Fruit fly (Drosophila melanogaster) whole organism, embryonic: ENCODE data around the gene CG3556.

Source experiments
- Bdp1 ChIP-seq: fragments of 200-800 bp; sonication (Bioruptor generic); optimal IDR thresholded peaks from 3 replicates; lab custom pipeline; 2016; ENCODE audit warnings: missing biosample characterization, missing genetic modification characterization
- CG10274 ChIP-seq: fragments of 200-800 bp; sonication (Bioruptor generic); optimal IDR thresholded peaks from 3 replicates; lab custom pipeline; 2017; ENCODE audit warnings: missing biosample characterization, mild to moderate bottlenecking, missing genetic modification characterization
- CG11504 ChIP-seq: fragments of 200-800 bp; sonication (Bioruptor generic); optimal IDR thresholded peaks from 3 replicates; lab custom pipeline; 2019; ENCODE audit warnings: missing biosample characterization, mild to moderate bottlenecking, missing genetic modification characterization, moderate library complexity
- CG13624 ChIP-seq: fragments of 200-800 bp; sonication (Bioruptor generic); optimal IDR thresholded peaks from 2 replicates; lab custom pipeline; 2016; ENCODE audit warnings: missing biosample characterization, missing genetic modification characterization
- CG14710 ChIP-seq: fragments of 200-800 bp; sonication (Bioruptor generic); optimal IDR thresholded peaks from 3 replicates; lab custom pipeline; 2019; ENCODE audit warnings: missing biosample characterization, mild to moderate bottlenecking, missing genetic modification characterization, moderate library complexity
- CG2202 ChIP-seq: fragments of 200-800 bp; sonication (Bioruptor generic); optimal IDR thresholded peaks from 2 replicates; lab custom pipeline; 2018; ENCODE audit warnings: missing biosample characterization, mild to moderate bottlenecking, missing genetic modification characterization
- CG2712 ChIP-seq: fragments of 200-800 bp; optimal IDR thresholded peaks from 3 replicates; lab custom pipeline; 2019; ENCODE audit warnings: missing biosample characterization, mild to moderate bottlenecking, missing genetic modification characterization, moderate library complexity
- CG32772 ChIP-seq: fragments of 200-800 bp; sonication (Bioruptor generic); IDR thresholded peaks from 2 replicates; pipeline ENCODE4 v1.3.6; 2022; ENCODE audit warnings: missing biosample characterization, missing genetic modification characterization
- CG3995 ChIP-seq: fragments of 200-800 bp; sonication (Bioruptor generic); optimal IDR thresholded peaks from 3 replicates; lab custom pipeline; 2016; ENCODE audit warnings: missing biosample characterization, missing genetic modification characterization
- CG4282 ChIP-seq: fragments of 200-800 bp; sonication (Bioruptor generic); optimal IDR thresholded peaks from 2 replicates; lab custom pipeline; 2016; ENCODE audit warnings: missing biosample characterization, missing genetic modification characterization
- CG5245 ChIP-seq: fragments of 200-800 bp; sonication (Bioruptor generic); optimal IDR thresholded peaks from 3 replicates; lab custom pipeline; 2016; ENCODE audit warnings: missing biosample characterization, missing genetic modification characterization
- CG6654 ChIP-seq: fragments of 200-800 bp; sonication (Bioruptor generic); optimal IDR thresholded peaks from 2 replicates; lab custom pipeline; 2017; ENCODE audit warnings: missing biosample characterization, mild to moderate bottlenecking, missing genetic modification characterization
- CG7786 ChIP-seq: fragments of 200-800 bp; sonication (Bioruptor generic); optimal IDR thresholded peaks from 2 replicates; lab custom pipeline; 2016; ENCODE audit warnings: missing biosample characterization, missing genetic modification characterization
- CG7839 ChIP-seq: fragments of 200-800 bp; sonication (Bioruptor generic); optimal IDR thresholded peaks from 3 replicates; lab custom pipeline; 2018; ENCODE audit warnings: missing biosample characterization, mild to moderate bottlenecking, missing genetic modification characterization, moderate library complexity
- CG9817 ChIP-seq: fragments of 200-800 bp; sonication (Bioruptor generic); optimal IDR thresholded peaks from 2 replicates; lab custom pipeline; 2018; ENCODE audit warnings: missing biosample characterization, mild to moderate bottlenecking, missing genetic modification characterization, moderate library complexity
- CrebB ChIP-seq: fragments of 200-800 bp; sonication (Bioruptor generic); optimal IDR thresholded peaks from 3 replicates; lab custom pipeline; 2018; ENCODE audit warnings: missing biosample characterization, mild to moderate bottlenecking, missing genetic modification characterization
- Hr51 ChIP-seq, 2 experiments: fragments of 200-800 bp; sonication (Bioruptor generic); optimal IDR thresholded peaks; 2 replicates in 1 of 2; 3 replicates in 1 of 2; lab custom pipeline; 2016 to 2018; ENCODE audit warnings: missing biosample characterization in 2 of 2, missing genetic modification characterization in 2 of 2, mild to moderate bottlenecking in 1 of 2, moderate library complexity in 1 of 2
- Hr78 ChIP-seq, 2 experiments: fragments of 200-800 bp in 1 of 2; fragments of >200 bp in 1 of 2; sonication (Bioruptor generic) in 1 of 2; optimal IDR thresholded peaks; 2 replicates each; lab custom pipeline; 2017 to 2019; ENCODE audit warnings: missing biosample characterization in 2 of 2, missing genetic modification characterization in 2 of 2, mild to moderate bottlenecking in 1 of 2, moderate library complexity in 1 of 2
- MBD-R2 ChIP-seq: fragments of 200-800 bp; sonication (Bioruptor generic); IDR thresholded peaks from 2 replicates; pipeline ENCODE4 v1.3.6; 2022; ENCODE audit warnings: missing biosample characterization, missing genetic modification characterization
- NC2α ChIP-seq: fragments of 200-800 bp; sonication (Bioruptor generic); optimal IDR thresholded peaks from 2 replicates; lab custom pipeline; 2016; ENCODE audit warnings: missing biosample characterization, missing genetic modification characterization
- NFAT ChIP-seq: fragments of 200-800 bp; sonication (Bioruptor generic); IDR thresholded peaks from 2 replicates; pipeline ENCODE4 v1.3.6; 2022; ENCODE audit warnings: missing biosample characterization, missing genetic modification characterization
- Oaz ChIP-seq: fragments of 200-800 bp; sonication (Bioruptor generic); IDR thresholded peaks from 2 replicates; pipeline ENCODE4 v1.3.6; 2022; ENCODE audit warnings: missing biosample characterization, missing genetic modification characterization
- Poxn ChIP-seq: fragments of 200-800 bp; sonication (Bioruptor generic); IDR thresholded peaks from 2 replicates; pipeline ENCODE4 v1.3.6; 2022; ENCODE audit warnings: missing biosample characterization, missing genetic modification characterization
- Ravus ChIP-seq: fragments of 200-800 bp; sonication (Bioruptor generic); IDR thresholded peaks from 2 replicates; pipeline ENCODE4 v1.3.6; 2022; ENCODE audit warnings: missing biosample characterization, missing genetic modification characterization
- Sox102F ChIP-seq: fragments of 200-800 bp; sonication (Bioruptor generic); optimal IDR thresholded peaks from 2 replicates; lab custom pipeline; 2018; ENCODE audit warnings: missing biosample characterization, mild to moderate bottlenecking, missing genetic modification characterization, moderate library complexity
- amos ChIP-seq: fragments of 200-800 bp; sonication (Bioruptor generic); IDR thresholded peaks from 2 replicates; pipeline ENCODE4 v1.3.6; 2022; ENCODE audit warnings: missing biosample characterization, missing genetic modification characterization; ENCODE audit not compliant: partially characterized antibody
- ara ChIP-seq: fragments of 200-800 bp; sonication (Bioruptor generic); IDR thresholded peaks from 2 replicates; pipeline ENCODE4 v1.3.6; 2022; ENCODE audit warnings: missing biosample characterization, missing genetic modification characterization
- az2 ChIP-seq: fragments of 200-800 bp; sonication (Bioruptor generic); optimal IDR thresholded peaks from 3 replicates; lab custom pipeline; 2016; ENCODE audit warnings: missing biosample characterization, missing genetic modification characterization
- bab2 ChIP-seq: fragments of 200-800 bp; sonication (Bioruptor generic); optimal IDR thresholded peaks from 2 replicates; lab custom pipeline; 2016; ENCODE audit warnings: missing biosample characterization, missing genetic modification characterization
- bsh ChIP-seq, 2 experiments: fragments of 200-800 bp; sonication (Bioruptor generic); optimal IDR thresholded peaks; 2 replicates each; lab custom pipeline; 2017 to 2018; ENCODE audit warnings: mild to moderate bottlenecking in 2 of 2, missing biosample characterization in 2 of 2, missing genetic modification characterization in 2 of 2, moderate library complexity in 1 of 2
- ci ChIP-seq: fragments of 200-800 bp; sonication (Bioruptor generic); IDR thresholded peaks from 3 replicates; pipeline ENCODE4 v1.3.6; 2022; ENCODE audit warnings: missing biosample characterization, missing genetic modification characterization
- gem ChIP-seq: fragments of 200-800 bp; sonication (Bioruptor generic); optimal IDR thresholded peaks from 2 replicates; lab custom pipeline; 2019; ENCODE audit warnings: missing biosample characterization, mild to moderate bottlenecking, missing genetic modification characterization, moderate library complexity
- grn ChIP-seq: fragments of 200-800 bp; sonication (Bioruptor generic); optimal IDR thresholded peaks from 3 replicates; lab custom pipeline; 2017; ENCODE audit warnings: missing biosample characterization, missing genetic modification characterization
- ind ChIP-seq: fragments of 200-800 bp; sonication (Bioruptor generic); optimal IDR thresholded peaks from 3 replicates; lab custom pipeline; 2016; ENCODE audit warnings: missing biosample characterization, missing genetic modification characterization
- jing ChIP-seq: fragments of 200-800 bp; sonication (Bioruptor generic); optimal IDR thresholded peaks from 2 replicates; lab custom pipeline; 2018; ENCODE audit warnings: missing biosample characterization, mild to moderate bottlenecking, missing genetic modification characterization
- lbe ChIP-seq: fragments of 200-800 bp; sonication (Bioruptor generic); optimal IDR thresholded peaks from 2 replicates; lab custom pipeline; 2016; ENCODE audit warnings: missing biosample characterization, mild to moderate bottlenecking, missing genetic modification characterization
- nmo ChIP-seq: fragments of 200-800 bp; sonication (Bioruptor generic); optimal IDR thresholded peaks from 2 replicates; lab custom pipeline; 2018; ENCODE audit warnings: missing biosample characterization, mild to moderate bottlenecking, missing genetic modification characterization, moderate library complexity
- nom ChIP-seq: fragments of 200-800 bp; sonication (Bioruptor generic); optimal IDR thresholded peaks from 2 replicates; lab custom pipeline; 2017; ENCODE audit warnings: missing biosample characterization, missing genetic modification characterization, mild to moderate bottlenecking, moderate library complexity, missing genetic modification reagents
- org-1 ChIP-seq: fragments of 200-800 bp; sonication (Bioruptor generic); optimal IDR thresholded peaks from 2 replicates; lab custom pipeline; 2017; ENCODE audit warnings: missing biosample characterization, missing genetic modification characterization
- pfk ChIP-seq: fragments of 200-800 bp; sonication (Bioruptor generic); optimal IDR thresholded peaks from 2 replicates; lab custom pipeline; 2018; ENCODE audit warnings: missing biosample characterization, mild to moderate bottlenecking, missing genetic modification characterization, moderate library complexity
- pho ChIP-seq: fragments of 200-800 bp; sonication (Bioruptor generic); optimal IDR thresholded peaks from 2 replicates; lab custom pipeline; 2016; ENCODE audit warnings: missing biosample characterization, missing genetic modification characterization
- phol ChIP-seq: fragments of 200-800 bp; sonication (Bioruptor generic); optimal IDR thresholded peaks from 3 replicates; lab custom pipeline; 2018; ENCODE audit warnings: missing biosample characterization, mild to moderate bottlenecking, missing genetic modification characterization, moderate library complexity
- prd ChIP-seq, 3 experiments: fragments of >200 bp in 2 of 3; fragments of 200-800 bp in 1 of 3; sonication (Bioruptor generic) in 1 of 3; optimal IDR thresholded peaks in 2 of 3; IDR thresholded peaks in 1 of 3; 2 replicates in 2 of 3; 3 replicates in 1 of 3; pipeline versions ENCODE4 v1.3.6 to Lab custom; 2017 to 2022; ENCODE audit warnings: missing biosample characterization in 1 of 3, missing genetic modification characterization in 1 of 3
- row ChIP-seq: fragments of 200-800 bp; sonication (Bioruptor generic); IDR thresholded peaks from 3 replicates; pipeline ENCODE4 v1.3.6; 2022; ENCODE audit warnings: missing biosample characterization, missing genetic modification characterization
- sc ChIP-seq, 3 experiments: fragments of >200 bp in 2 of 3; fragments of 200-800 bp in 1 of 3; sonication (Bioruptor generic) in 1 of 3; optimal IDR thresholded peaks; 2 replicates in 2 of 3; 3 replicates in 1 of 3; lab custom pipeline; 2017; ENCODE audit warnings: mild to moderate bottlenecking in 1 of 3, missing biosample characterization in 1 of 3, missing genetic modification characterization in 1 of 3, missing genetic modification reagents in 1 of 3
- tgo ChIP-seq: fragments of 200-800 bp; sonication (Bioruptor generic); IDR thresholded peaks from 3 replicates; pipeline ENCODE4 v1.3.6; 2022; ENCODE audit warnings: missing biosample characterization, missing genetic modification characterization
- twi ChIP-seq: fragments of 200-800 bp; optimal IDR thresholded peaks from 2 replicates; lab custom pipeline; 2019; ENCODE audit warnings: missing biosample characterization, mild to moderate bottlenecking, missing genetic modification characterization, moderate library complexity
- unc-4 ChIP-seq: fragments of 200-800 bp; sonication (Bioruptor generic); IDR thresholded peaks from 2 replicates; pipeline ENCODE4 v1.3.6; 2022; ENCODE audit warnings: missing biosample characterization, missing genetic modification characterization; ENCODE audit not compliant: partially characterized antibody
- wdn ChIP-seq: fragments of 200-800 bp; sonication (Bioruptor generic); IDR thresholded peaks from 2 replicates; pipeline ENCODE4 v1.3.6; 2022; ENCODE audit warnings: missing biosample characterization, missing genetic modification characterization

The CG3556 gene

dm6 chrX:4581769-4582168, 51.7 kb downstream of the CG3556 start (continued):
- TF ChIP-seq Bdp1: no peak
- no peak for TF ChIP-seq MBD-R2 (GFP tag; lab: Robert Waterston, UW)
- no peak for TF ChIP-seq unc-4 (GFP tag; lab: Robert Waterston, UW)
- no peak for TF ChIP-seq org-1
- peak; percentile 63 for TF ChIP-seq CG14710 (tag; lab: Kevin White, UChicago)
- TF ChIP-seq tgo (GFP tag; lab: Robert Waterston, UW): peak; percentile 28; the same call in 1 of the 3 replicates
- TF ChIP-seq twi (tag; lab: Kevin White, UChicago): no peak
- no peak for TF ChIP-seq grn (GFP tag; lab: Kevin White, UChicago)
- TF ChIP-seq jing (GFP tag; lab: Kevin White, UChicago): no peak
- TF ChIP-seq ara (GFP tag; lab: Robert Waterston, UW): peak; percentile 66
- no peak for TF ChIP-seq CG3995 (GFP tag; lab: Kevin White, UChicago)
- TF ChIP-seq az2: peak; percentile 35
- no peak for TF ChIP-seq CrebB (tag; lab: Kevin White, UChicago)

- TF ChIP-seq Hr78 (GFP tag; optimal IDR thresholded peaks at IDR 0.05; lab: Kevin White, UChicago): no peak
- TF ChIP-seq Oaz (GFP tag; lab: Robert Waterston, UW): no peak
- no peak for TF ChIP-seq lbe (GFP tag; lab: Kevin White, UChicago)
- peak; percentile 8 for TF ChIP-seq phol (tag; lab: Kevin White, UChicago)
- TF ChIP-seq CG2202: no peak
- no peak for TF ChIP-seq CG5245 (GFP tag; lab: Kevin White, UChicago)
- TF ChIP-seq sc (optimal IDR thresholded peaks at IDR 0.05; lab: Kevin White, UChicago): no peak
- TF ChIP-seq sc (GFP tag; optimal IDR thresholded peaks at IDR 0.05; lab: Kevin White, UChicago): no peak
- no peak for TF ChIP-seq nom (GFP tag; lab: Kevin White, UChicago)
- no peak for TF ChIP-seq Ravus (GFP tag; lab: Robert Waterston, UW)
- TF ChIP-seq prd (optimal IDR thresholded peaks at IDR 0.05; lab: Kevin White, UChicago): no peak
- TF ChIP-seq prd (GFP tag; IDR thresholded peaks at IDR 0.05; lab: Robert Waterston, UW): 0 out of 3 replicates have a peak, but pooled peaks have one; percentile 15
- peak in 1 of 2 experiments; percentile 13 for TF ChIP-seq Hr51 (GFP tag; optimal IDR thresholded peaks at IDR 0.05; lab: Kevin White, UChicago)
- TF ChIP-seq CG10274 (GFP tag; lab: Kevin White, UChicago): no peak
- 0 out of 3 replicates have a peak, but pooled peaks have one; percentile 21 for TF ChIP-seq row (GFP tag; lab: Robert Waterston, UW)
- 0 out of 3 replicates have a peak, but pooled peaks have one; percentile 24 for TF ChIP-seq ci (GFP tag; lab: Robert Waterston, UW)
- no peak for TF ChIP-seq CG32772
- no peak for TF ChIP-seq Poxn (GFP tag; lab: Robert Waterston, UW)
- TF ChIP-seq bab2 (GFP tag; lab: Kevin White, UChicago): no peak
- peak; percentile 18 for TF ChIP-seq nmo (GFP tag; lab: Kevin White, UChicago)
- TF ChIP-seq CG2712: peak; percentile 14
- TF ChIP-seq bsh (GFP tag; optimal IDR thresholded peaks at IDR 0.05; lab: Kevin White, UChicago): peak in 1 of 2 experiments; percentile 1
- TF ChIP-seq NC2α (GFP tag; lab: Kevin White, UChicago): no peak
- TF ChIP-seq NFAT: no peak
- TF ChIP-seq CG7786 (GFP tag; lab: Kevin White, UChicago): no peak
- no peak for TF ChIP-seq pfk (GFP tag; lab: Kevin White, UChicago)
- TF ChIP-seq ind (GFP tag; lab: Kevin White, UChicago): no peak
- no peak for TF ChIP-seq amos (GFP tag; lab: Robert Waterston, UW)
- no peak for TF ChIP-seq CG6654 (GFP tag; lab: Kevin White, UChicago)
- TF ChIP-seq gem (tag; lab: Kevin White, UChicago): peak; percentile 35
- TF ChIP-seq CG4282 (GFP tag; lab: Kevin White, UChicago): no peak
- peak; percentile 39 for TF ChIP-seq Sox102F (GFP tag; lab: Kevin White, UChicago)
- no peak for TF ChIP-seq CG13624
- TF ChIP-seq CG9817: no peak
- peak; percentile 10 for TF ChIP-seq CG7839 (tag; lab: Kevin White, UChicago)
- TF ChIP-seq CG11504 (tag; lab: Kevin White, UChicago): peak; percentile 36
- TF ChIP-seq wdn (GFP tag; lab: Robert Waterston, UW): no peak
- TF ChIP-seq pho (GFP tag; lab: Kevin White, UChicago): no peak
Observed at dm6 chrX:4582422-4582821, 52.4 kb downstream of the CG3556 start.
